Fruit fly (Drosophila melanogaster) whole organism, embryonic: Measurements from ENCODE around the gene Ifrd1.
A peak's percentile ranks its signal among the peaks of the same experiment; 100 is the strongest.

ENCODE experiments used
- Atf-2 ChIP-seq: fragments of 200-800 bp; sonication (Bioruptor generic); optimal IDR thresholded peaks from 2 replicates; lab custom pipeline; 2016; ENCODE audit warnings: missing biosample characterization, missing genetic modification characterization
- Bdp1 ChIP-seq: fragments of 200-800 bp; sonication (Bioruptor generic); optimal IDR thresholded peaks from 3 replicates; lab custom pipeline; 2016; ENCODE audit warnings: missing biosample characterization, missing genetic modification characterization
- Bteb2 ChIP-seq: fragments of 200-800 bp; sonication (Bioruptor generic); optimal IDR thresholded peaks from 2 replicates; lab custom pipeline; 2016; ENCODE audit warnings: missing biosample characterization, missing genetic modification characterization
- C15 ChIP-seq: fragments of 200-800 bp; sonication (Bioruptor generic); IDR thresholded peaks from 3 replicates; pipeline ENCODE4 v1.3.6; 2022; ENCODE audit warnings: missing biosample characterization, missing genetic modification characterization
- CG11247 ChIP-seq: fragments of 200-800 bp; sonication (Bioruptor generic); IDR thresholded peaks from 2 replicates; pipeline ENCODE4 v1.3.6; 2022; ENCODE audit warnings: missing biosample characterization, missing genetic modification characterization
- CG11398 ChIP-seq: fragments of 200-800 bp; sonication (Bioruptor generic); optimal IDR thresholded peaks from 2 replicates; lab custom pipeline; 2016; ENCODE audit warnings: missing biosample characterization, missing genetic modification characterization
- CG13624 ChIP-seq: fragments of 200-800 bp; sonication (Bioruptor generic); optimal IDR thresholded peaks from 2 replicates; lab custom pipeline; 2016; ENCODE audit warnings: missing biosample characterization, missing genetic modification characterization
- CG15601 ChIP-seq: fragments of 200-800 bp; sonication (Bioruptor generic); optimal IDR thresholded peaks from 3 replicates; lab custom pipeline; 2019; ENCODE audit warnings: missing biosample characterization, mild to moderate bottlenecking, missing genetic modification characterization, moderate library complexity
- CG17612 ChIP-seq: fragments of 200-800 bp; sonication (Bioruptor generic); IDR thresholded peaks from 2 replicates; pipeline ENCODE4 v1.3.6; 2022; ENCODE audit warnings: missing biosample characterization, missing genetic modification characterization
- CG2199 ChIP-seq: fragments of 200-800 bp; sonication (Bioruptor generic); IDR thresholded peaks from 3 replicates; pipeline ENCODE4 v1.3.6; 2022; ENCODE audit warnings: missing biosample characterization, missing genetic modification characterization
- CG4282 ChIP-seq: fragments of 200-800 bp; sonication (Bioruptor generic); optimal IDR thresholded peaks from 2 replicates; lab custom pipeline; 2016; ENCODE audit warnings: missing biosample characterization, missing genetic modification characterization
- CG4820 ChIP-seq: fragments of 200-800 bp; sonication (Bioruptor generic); optimal IDR thresholded peaks from 3 replicates; lab custom pipeline; 2016; ENCODE audit warnings: missing biosample characterization, missing genetic modification characterization
- CG6254 ChIP-seq: fragments of 200-800 bp; sonication (Bioruptor generic); optimal IDR thresholded peaks from 3 replicates; lab custom pipeline; 2017; ENCODE audit warnings: mild to moderate bottlenecking, missing biosample characterization, missing genetic modification reagents, missing genetic modification characterization
- CG6654 ChIP-seq: fragments of 200-800 bp; sonication (Bioruptor generic); optimal IDR thresholded peaks from 2 replicates; lab custom pipeline; 2017; ENCODE audit warnings: missing biosample characterization, mild to moderate bottlenecking, missing genetic modification characterization
- CG6765 ChIP-seq: fragments of 200-800 bp; sonication (Bioruptor generic); optimal IDR thresholded peaks from 3 replicates; lab custom pipeline; 2017; ENCODE audit warnings: missing biosample characterization, mild to moderate bottlenecking, missing genetic modification characterization
- CG7839 ChIP-seq: fragments of 200-800 bp; sonication (Bioruptor generic); optimal IDR thresholded peaks from 3 replicates; lab custom pipeline; 2018; ENCODE audit warnings: missing biosample characterization, mild to moderate bottlenecking, missing genetic modification characterization, moderate library complexity
- CG9797 ChIP-seq: fragments of 200-800 bp; sonication (Bioruptor generic); optimal IDR thresholded peaks from 3 replicates; lab custom pipeline; 2018; ENCODE audit warnings: missing biosample characterization, mild to moderate bottlenecking, missing genetic modification characterization
- CkIIα-i1 ChIP-seq: fragments of 200-800 bp; sonication (Bioruptor generic); IDR thresholded peaks from 2 replicates; pipeline ENCODE4 v1.3.6; 2022; ENCODE audit warnings: missing biosample characterization, missing genetic modification characterization
- D ChIP-seq, 2 experiments: fragments of 200-800 bp in 1 of 2; fragments of >200 bp in 1 of 2; sonication (Bioruptor generic) in 1 of 2; optimal IDR thresholded peaks; 2 replicates in 1 of 2; 3 replicates in 1 of 2; lab custom pipeline; 2017; ENCODE audit warnings: mild to moderate bottlenecking in 1 of 2, missing biosample characterization in 1 of 2, missing genetic modification characterization in 1 of 2, missing genetic modification reagents in 1 of 2
- Eip74EF ChIP-seq, 2 experiments: fragments of 200-800 bp in 1 of 2; fragments of >200 bp in 1 of 2; sonication (Bioruptor generic) in 1 of 2; optimal IDR thresholded peaks; 2 replicates each; lab custom pipeline; 2017 to 2019; ENCODE audit warnings: missing biosample characterization in 2 of 2, missing genetic modification characterization in 2 of 2, mild to moderate bottlenecking in 1 of 2, moderate library complexity in 1 of 2
- Gsc ChIP-seq: fragments of 200-800 bp; sonication (Bioruptor generic); IDR thresholded peaks from 2 replicates; pipeline ENCODE4 v1.3.6; 2022; ENCODE audit warnings: missing biosample characterization, missing genetic modification characterization
- HHEX ChIP-seq: fragments of 200-800 bp; sonication (Bioruptor generic); optimal IDR thresholded peaks from 3 replicates; lab custom pipeline; 2017; ENCODE audit warnings: missing biosample characterization, mild to moderate bottlenecking, missing genetic modification characterization, missing genetic modification reagents
- HLHmδ ChIP-seq: fragments of 200-800 bp; sonication (Bioruptor generic); optimal IDR thresholded peaks from 2 replicates; lab custom pipeline; 2018; ENCODE audit warnings: missing biosample characterization, mild to moderate bottlenecking, missing genetic modification characterization, moderate library complexity
- Hand ChIP-seq: fragments of 200-800 bp; sonication (Bioruptor generic); optimal IDR thresholded peaks from 2 replicates; lab custom pipeline; 2017; ENCODE audit warnings: mild to moderate bottlenecking, missing biosample characterization, missing genetic modification reagents, missing genetic modification characterization
- Hsf ChIP-seq: fragments of 200-800 bp; sonication (Bioruptor generic); optimal IDR thresholded peaks from 3 replicates; lab custom pipeline; 2016; ENCODE audit warnings: missing biosample characterization, missing genetic modification characterization
- Jarid2 ChIP-seq: fragments of 200-800 bp; sonication (Bioruptor generic); optimal IDR thresholded peaks from 3 replicates; lab custom pipeline; 2017; ENCODE audit warnings: mild to moderate bottlenecking, missing biosample characterization, missing genetic modification reagents, missing genetic modification characterization
- Kr ChIP-seq: fragments of 200-800 bp; sonication (Bioruptor generic); optimal IDR thresholded peaks from 2 replicates; lab custom pipeline; 2017; ENCODE audit warnings: missing biosample characterization, mild to moderate bottlenecking, missing genetic modification characterization
- Oaz ChIP-seq: fragments of 200-800 bp; sonication (Bioruptor generic); IDR thresholded peaks from 2 replicates; pipeline ENCODE4 v1.3.6; 2022; ENCODE audit warnings: missing biosample characterization, missing genetic modification characterization
- Spps ChIP-seq: fragments of 200-800 bp; sonication (Bioruptor generic); optimal IDR thresholded peaks from 2 replicates; lab custom pipeline; 2018; ENCODE audit warnings: missing biosample characterization, mild to moderate bottlenecking, missing genetic modification characterization
- amos ChIP-seq: fragments of 200-800 bp; sonication (Bioruptor generic); IDR thresholded peaks from 2 replicates; pipeline ENCODE4 v1.3.6; 2022; ENCODE audit warnings: missing biosample characterization, missing genetic modification characterization; ENCODE audit not compliant: partially characterized antibody
- ase ChIP-seq: fragments of 200-800 bp; sonication (Bioruptor generic); IDR thresholded peaks from 3 replicates; pipeline ENCODE4 v1.3.6; 2022; ENCODE audit warnings: missing biosample characterization, missing genetic modification characterization
- ato ChIP-seq: fragments of 200-800 bp; sonication (Bioruptor generic); IDR thresholded peaks from 2 replicates; pipeline ENCODE4 v1.3.6; 2022; ENCODE audit warnings: missing biosample characterization, missing genetic modification characterization; ENCODE audit not compliant: partially characterized antibody
- crol ChIP-seq: fragments of 200-800 bp; sonication (Bioruptor generic); IDR thresholded peaks from 2 replicates; pipeline ENCODE4 v1.3.6; 2022; ENCODE audit warnings: missing biosample characterization, missing genetic modification characterization
- cwo ChIP-seq: fragments of 200-800 bp; sonication (Bioruptor generic); optimal IDR thresholded peaks from 3 replicates; lab custom pipeline; 2017; ENCODE audit warnings: missing biosample characterization, missing genetic modification characterization, mild to moderate bottlenecking, moderate library complexity, missing genetic modification reagents
- dpn ChIP-seq, 2 experiments: fragments of 200-800 bp; sonication (Bioruptor generic); optimal IDR thresholded peaks; 3 replicates each; lab custom pipeline; 2016; ENCODE audit warnings: missing biosample characterization in 2 of 2, missing genetic modification characterization in 2 of 2
- ems ChIP-seq: fragments of 200-800 bp; sonication (Bioruptor generic); optimal IDR thresholded peaks from 3 replicates; lab custom pipeline; 2016; ENCODE audit warnings: missing biosample characterization, missing genetic modification characterization
- en ChIP-seq: fragments of 200-800 bp; sonication (Bioruptor generic); optimal IDR thresholded peaks from 2 replicates; lab custom pipeline; 2016; ENCODE audit warnings: missing biosample characterization, missing genetic modification characterization
- gfzf ChIP-seq: fragments of 200-800 bp; sonication (Bioruptor generic); optimal IDR thresholded peaks from 2 replicates; lab custom pipeline; 2016; ENCODE audit warnings: missing biosample characterization, mild to moderate bottlenecking, missing genetic modification characterization, moderate library complexity
- maf-S ChIP-seq: fragments of 200-800 bp; sonication (Bioruptor generic); optimal IDR thresholded peaks from 2 replicates; lab custom pipeline; 2016; ENCODE audit warnings: missing biosample characterization, missing genetic modification characterization
- odd ChIP-seq: fragments of 200-800 bp; sonication (Bioruptor generic); optimal IDR thresholded peaks from 2 replicates; lab custom pipeline; 2017; ENCODE audit warnings: missing biosample characterization, mild to moderate bottlenecking, missing genetic modification characterization
- pan ChIP-seq, 4 experiments: fragments of >200 bp in 3 of 4; fragments of 200-800 bp in 1 of 4; sonication (Bioruptor generic) in 1 of 4; optimal IDR thresholded peaks in 3 of 4; IDR thresholded peaks in 1 of 4; 2 replicates each; pipeline versions ENCODE4 v1.3.6 to Lab custom; 2017 to 2022; ENCODE audit warnings: missing biosample characterization in 2 of 4, missing genetic modification characterization in 2 of 4, mixed read lengths in 1 of 4
- pita ChIP-seq: fragments of 200-800 bp; sonication (Bioruptor generic); optimal IDR thresholded peaks from 2 replicates; lab custom pipeline; 2017; ENCODE audit warnings: missing biosample characterization, mild to moderate bottlenecking, missing genetic modification characterization
- ro ChIP-seq: fragments of 200-800 bp; sonication (Bioruptor generic); IDR thresholded peaks from 2 replicates; pipeline ENCODE4 v1.3.6; 2022; ENCODE audit warnings: missing biosample characterization, missing genetic modification characterization
- sc ChIP-seq, 3 experiments: fragments of >200 bp in 2 of 3; fragments of 200-800 bp in 1 of 3; sonication (Bioruptor generic) in 1 of 3; optimal IDR thresholded peaks; 2 replicates in 2 of 3; 3 replicates in 1 of 3; lab custom pipeline; 2017; ENCODE audit warnings: mild to moderate bottlenecking in 1 of 3, missing biosample characterization in 1 of 3, missing genetic modification characterization in 1 of 3, missing genetic modification reagents in 1 of 3
- schlank ChIP-seq: fragments of 200-800 bp; sonication (Bioruptor generic); optimal IDR thresholded peaks from 2 replicates; lab custom pipeline; 2018; ENCODE audit warnings: missing biosample characterization, mild to moderate bottlenecking, missing genetic modification characterization
- scrt ChIP-seq: fragments of 200-800 bp; sonication (Bioruptor generic); optimal IDR thresholded peaks from 2 replicates; lab custom pipeline; 2018; ENCODE audit warnings: missing biosample characterization, mild to moderate bottlenecking, missing genetic modification characterization, moderate library complexity
- sim ChIP-seq: fragments of 200-800 bp; sonication (Bioruptor generic); IDR thresholded peaks from 2 replicates; pipeline ENCODE4 v1.3.6; 2022; ENCODE audit warnings: missing biosample characterization, missing genetic modification characterization
- sima ChIP-seq: fragments of 200-800 bp; sonication (Bioruptor generic); optimal IDR thresholded peaks from 2 replicates; lab custom pipeline; 2016; ENCODE audit warnings: missing biosample characterization, missing genetic modification characterization

The Ifrd1 gene

DNA sequence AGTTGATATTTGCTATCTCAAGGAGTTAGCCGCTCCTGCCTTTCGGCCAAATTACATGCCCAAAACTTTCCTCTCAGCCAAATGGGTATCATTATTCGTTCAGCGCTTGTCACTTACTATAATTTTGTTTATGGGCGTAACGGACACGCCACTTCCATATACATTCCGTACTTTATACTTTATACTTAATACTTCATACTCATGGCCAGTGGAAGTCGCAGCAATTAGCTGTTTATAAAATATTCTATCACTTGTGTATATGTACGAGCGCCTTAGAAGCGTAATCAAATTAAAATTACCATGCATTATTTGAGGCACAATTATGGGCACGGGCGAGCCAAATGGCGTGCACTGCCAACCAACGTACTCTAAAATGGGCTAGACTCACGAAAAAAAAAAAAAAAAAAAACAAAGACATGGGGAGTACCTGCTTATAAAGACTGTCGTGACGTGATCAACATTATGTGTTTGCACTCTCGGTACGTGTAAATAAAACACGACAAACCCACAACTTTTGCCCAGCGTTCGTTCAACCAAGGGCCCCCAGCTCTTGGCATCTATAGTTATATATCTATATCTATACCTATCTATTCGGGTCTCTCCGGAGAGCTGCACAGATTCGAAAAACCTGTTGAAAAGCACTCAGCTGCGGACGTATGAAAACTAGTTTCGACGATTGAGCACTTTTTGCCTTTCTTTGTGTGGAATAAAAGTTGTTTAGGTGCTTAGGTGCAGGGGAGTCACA is 13.0 kb downstream of the Ifrd1 start (continued):
- no peak for TF ChIP-seq gfzf
- no peak for TF ChIP-seq amos (GFP tag; lab: Robert Waterston, UW)
- TF ChIP-seq Oaz (GFP tag; lab: Robert Waterston, UW), result no peak
- no peak for TF ChIP-seq CG6254 (GFP tag; lab: Kevin White, UChicago)
- TF ChIP-seq schlank (tag; lab: Kevin White, UChicago), result no peak
- TF ChIP-seq Kr (GFP tag; lab: Kevin White, UChicago), result no peak
- TF ChIP-seq HHEX (GFP tag; lab: Kevin White, UChicago), result no peak
- no peak for TF ChIP-seq CG11247 (GFP tag; lab: Robert Waterston, UW)
- no peak; the same call in 1 of the 3 replicates for TF ChIP-seq CG2199 (GFP tag; lab: Robert Waterston, UW)
- no peak for TF ChIP-seq Jarid2 (GFP tag; lab: Kevin White, UChicago)
- no peak for TF ChIP-seq CkIIα-i1 (GFP tag; lab: Robert Waterston, UW)
- no peak for TF ChIP-seq ato (GFP tag; lab: Robert Waterston, UW)
- peak; percentile 40 for TF ChIP-seq odd (GFP tag; lab: Kevin White, UChicago)
- TF ChIP-seq CG11398 (GFP tag; lab: Kevin White, UChicago), result no peak
- TF ChIP-seq en (GFP tag; lab: Kevin White, UChicago), result no peak
- no peak for TF ChIP-seq maf-S (GFP tag; lab: Kevin White, UChicago)
- no peak for TF ChIP-seq CG4820 (GFP tag; lab: Kevin White, UChicago)
- no peak for TF ChIP-seq CG9797 (GFP tag; lab: Kevin White, UChicago)
- TF ChIP-seq Eip74EF (GFP tag; optimal IDR thresholded peaks at IDR 0.05; lab: Kevin White, UChicago), result no peak
- TF ChIP-seq C15 (GFP tag; lab: Robert Waterston, UW), result no peak
- TF ChIP-seq CG6654 (GFP tag; lab: Kevin White, UChicago), result no peak
- TF ChIP-seq CG15601, result peak; percentile 47
- no peak for TF ChIP-seq ase
- no peak for TF ChIP-seq CG4282 (GFP tag; lab: Kevin White, UChicago)
- no peak for TF ChIP-seq D (optimal IDR thresholded peaks at IDR 0.05; lab: Kevin White, UChicago)
- no peak for TF ChIP-seq D (GFP tag; optimal IDR thresholded peaks at IDR 0.05; lab: Kevin White, UChicago)
- no peak for TF ChIP-seq Spps
- no peak for TF ChIP-seq Bteb2
- TF ChIP-seq Atf-2 (GFP tag; lab: Kevin White, UChicago), result no peak
- no peak for TF ChIP-seq cwo
- TF ChIP-seq sc (optimal IDR thresholded peaks at IDR 0.05; lab: Kevin White, UChicago), result no peak
- no peak for TF ChIP-seq sc (GFP tag; optimal IDR thresholded peaks at IDR 0.05; lab: Kevin White, UChicago)
- no peak for TF ChIP-seq CG13624
- TF ChIP-seq Hsf (GFP tag; lab: Kevin White, UChicago), result no peak
- no peak for TF ChIP-seq sim
- no peak for TF ChIP-seq Bdp1
- no peak for TF ChIP-seq Gsc (GFP tag; lab: Robert Waterston, UW)
- no peak for TF ChIP-seq pita (GFP tag; lab: Kevin White, UChicago)
- TF ChIP-seq CG17612 (GFP tag; lab: Robert Waterston, UW), result no peak
- TF ChIP-seq pan (optimal IDR thresholded peaks at IDR 0.05; lab: Kevin White, UChicago), result no peak
- TF ChIP-seq pan (GFP tag; optimal IDR thresholded peaks at IDR 0.05 in 1 of 2, IDR thresholded peaks at IDR 0.05 in 1 of 2), result no peak
- no peak for TF ChIP-seq Hand (GFP tag; lab: Kevin White, UChicago)
- TF ChIP-seq ems, result no peak
- no peak for TF ChIP-seq sima (GFP tag; lab: Kevin White, UChicago)
- no peak for TF ChIP-seq CG7839 (tag; lab: Kevin White, UChicago)
- TF ChIP-seq dpn (GFP tag; optimal IDR thresholded peaks at IDR 0.05; lab: Kevin White, UChicago), result no peak
- no peak for TF ChIP-seq CG6765 (GFP tag; lab: Kevin White, UChicago)
- no peak for TF ChIP-seq crol (GFP tag; lab: Robert Waterston, UW)
- TF ChIP-seq ro, result no peak
- peak; percentile 63 for TF ChIP-seq HLHmδ (GFP tag; lab: Kevin White, UChicago)
- peak; percentile 2 for TF ChIP-seq scrt (GFP tag; lab: Kevin White, UChicago)
